Fruit fly (Drosophila melanogaster) whole organism, pupa: ENCODE measurements around the gene CG31157.

ENCODE experiments used
- CG10348 ChIP-seq: fragments of 200-800 bp; sonication (Bioruptor generic); IDR thresholded peaks from 2 replicates; pipeline ENCODE4 v1.3.6; 2022; ENCODE audit warnings: missing biosample characterization, missing genetic modification characterization
- CG12605 ChIP-seq: fragments of 200-800 bp; sonication (Bioruptor generic); IDR thresholded peaks from 2 replicates; pipeline ENCODE4 v1.3.6; 2022; ENCODE audit warnings: missing biosample characterization, missing genetic modification characterization
- CG13204 ChIP-seq: fragments of 200-800 bp; sonication (Bioruptor generic); optimal IDR thresholded peaks from 2 replicates; lab custom pipeline; 2018; ENCODE audit warnings: missing biosample characterization, mild to moderate bottlenecking, missing genetic modification characterization, moderate library complexity
- CG14655 ChIP-seq: fragments of 200-800 bp; sonication (Bioruptor generic); optimal IDR thresholded peaks from 3 replicates; lab custom pipeline; 2017; ENCODE audit warnings: mild to moderate bottlenecking, missing biosample characterization, missing genetic modification reagents, missing genetic modification characterization
- CG15710 ChIP-seq: fragments of 200-800 bp; sonication (Bioruptor generic); optimal IDR thresholded peaks from 2 replicates; lab custom pipeline; 2018; ENCODE audit warnings: missing biosample characterization, mild to moderate bottlenecking, missing genetic modification characterization, moderate library complexity
- CG17806 ChIP-seq: fragments of 200-800 bp; sonication (Bioruptor generic); optimal IDR thresholded peaks from 2 replicates; lab custom pipeline; 2018; ENCODE audit warnings: missing biosample characterization, mild to moderate bottlenecking, missing genetic modification characterization, moderate library complexity
- CG32121 ChIP-seq: fragments of 200-800 bp; sonication (Bioruptor generic); IDR thresholded peaks from 2 replicates; pipeline ENCODE4 v1.3.6; 2022; ENCODE audit warnings: missing biosample characterization, missing genetic modification characterization
- CG34367 ChIP-seq: fragments of 200-800 bp; sonication (Bioruptor generic); optimal IDR thresholded peaks from 2 replicates; lab custom pipeline; 2018; ENCODE audit warnings: missing biosample characterization, mild to moderate bottlenecking, missing genetic modification characterization
- CG4496 ChIP-seq: fragments of 200-800 bp; sonication (Bioruptor generic); IDR thresholded peaks from 3 replicates; pipeline ENCODE4 v1.3.6; 2022; ENCODE audit warnings: missing biosample characterization, missing genetic modification characterization
- CG8159 ChIP-seq: fragments of 200-800 bp; sonication (Bioruptor generic); optimal IDR thresholded peaks from 3 replicates; lab custom pipeline; 2018; ENCODE audit warnings: missing biosample characterization, mild to moderate bottlenecking, missing genetic modification characterization, moderate library complexity
- CG8301 ChIP-seq: fragments of 200-800 bp; sonication (Bioruptor generic); optimal IDR thresholded peaks from 2 replicates; lab custom pipeline; 2018; ENCODE audit warnings: missing biosample characterization, mild to moderate bottlenecking, missing genetic modification characterization
- CG9948 ChIP-seq: fragments of 200-800 bp; sonication (Bioruptor generic); optimal IDR thresholded peaks from 2 replicates; lab custom pipeline; 2018; ENCODE audit warnings: missing biosample characterization, mild to moderate bottlenecking, missing genetic modification characterization, moderate library complexity
- D1 ChIP-seq: fragments of 200-800 bp; sonication (Bioruptor generic); optimal IDR thresholded peaks from 2 replicates; lab custom pipeline; 2018; ENCODE audit warnings: missing biosample characterization, mild to moderate bottlenecking, missing genetic modification characterization, moderate library complexity
- EcR ChIP-seq: fragments of 200-800 bp; sonication (Bioruptor generic); optimal IDR thresholded peaks from 3 replicates; lab custom pipeline; 2019; ENCODE audit warnings: missing biosample characterization, missing genetic modification characterization, mild to moderate bottlenecking, moderate library complexity, missing genetic modification reagents
- Ets98B ChIP-seq: fragments of 200-800 bp; sonication (Bioruptor generic); IDR thresholded peaks from 2 replicates; pipeline ENCODE4 v1.3.6; 2022; ENCODE audit warnings: missing biosample characterization, missing genetic modification characterization
- Pif1A ChIP-seq: fragments of 200-800 bp; sonication (Bioruptor generic); optimal IDR thresholded peaks from 3 replicates; lab custom pipeline; 2016; ENCODE audit warnings: missing biosample characterization, missing genetic modification characterization
- Pif1B ChIP-seq: fragments of 200-800 bp; sonication (Bioruptor generic); optimal IDR thresholded peaks from 3 replicates; lab custom pipeline; 2016; ENCODE audit warnings: missing biosample characterization, missing genetic modification characterization
- Snoo ChIP-seq: fragments of 200-800 bp; sonication (Bioruptor generic); optimal IDR thresholded peaks from 3 replicates; lab custom pipeline; 2017; ENCODE audit warnings: missing biosample characterization, mild to moderate bottlenecking, missing genetic modification characterization, inconsistent platforms
- fd96Ca ChIP-seq: fragments of 200-800 bp; sonication (Bioruptor generic); IDR thresholded peaks from 3 replicates; pipeline ENCODE4 v1.3.6; 2022; ENCODE audit warnings: missing biosample characterization, missing genetic modification characterization
- gl ChIP-seq: fragments of 200-800 bp; sonication (Bioruptor generic); optimal IDR thresholded peaks from 2 replicates; lab custom pipeline; 2018; ENCODE audit warnings: missing biosample characterization, mild to moderate bottlenecking, missing genetic modification characterization
- rn ChIP-seq: fragments of 200-800 bp; sonication (Bioruptor generic); IDR thresholded peaks from 2 replicates; pipeline ENCODE4 v1.3.6; 2022; ENCODE audit warnings: missing biosample characterization, missing genetic modification characterization

Gene CG31157

dm6 chr3R:13038075-13038474, 9.5 kb upstream of the CG31157 start, which contains the start of gene CG11668:
CG11668 (plus strand) TSS chr3R:13038375.
- TF ChIP-seq gl (tag; lab: Kevin White, UChicago) (no peak), EcR (GFP tag; lab: Kevin White, UChicago) (no peak), Pif1A (GFP tag; lab: Kevin White, UChicago) (no peak), rn (GFP tag; lab: Robert Waterston, UW) (no peak), CG8159 (tag; lab: Kevin White, UChicago) (no peak), D1 (tag; lab: Kevin White, UChicago) (no peak), CG10348 (GFP tag; lab: Robert Waterston, UW) (no peak), CG9948 (tag; lab: Kevin White, UChicago) (no peak), CG14655 (GFP tag; lab: Kevin White, UChicago) (no peak), Ets98B (GFP tag; lab: Robert Waterston, UW) (no peak), Pif1B (no peak), CG15710 (no peak), CG17806 (no peak), fd96Ca (no peak), CG34367 (no peak), CG13204 (no peak), CG12605 (no peak), CG4496 (GFP tag; lab: Robert Waterston, UW) (no peak)

DNA sequence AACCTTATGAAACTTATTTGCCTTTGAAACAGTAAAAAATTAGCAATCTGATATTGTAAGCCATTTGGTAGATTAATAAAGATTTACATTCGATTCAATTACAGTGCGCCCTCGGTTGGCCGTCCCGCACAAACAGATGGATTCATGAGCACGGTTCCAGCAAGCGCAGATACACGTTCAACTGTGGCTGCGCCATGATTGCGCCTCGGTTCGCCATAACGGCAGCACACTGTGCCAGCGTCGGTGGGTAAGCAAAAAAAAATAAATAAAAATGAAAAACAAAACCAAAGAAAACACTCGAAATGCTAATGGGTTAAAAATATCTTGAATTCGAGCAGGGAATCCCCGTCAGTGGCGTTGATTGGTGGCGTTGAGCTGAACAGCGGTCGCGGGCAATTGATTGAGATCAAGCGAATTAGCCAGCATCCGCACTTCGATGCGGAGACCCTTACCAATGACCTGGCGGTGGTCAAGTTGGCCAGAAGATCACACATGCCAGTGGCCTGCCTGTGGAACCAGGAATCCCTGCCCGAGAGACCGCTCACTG, 8.4 kb upstream of the CG31157 start:
- no peak for TF ChIP-seq CG13204
- TF ChIP-seq CG9948 (tag; lab: Kevin White, UChicago), result no peak
- TF ChIP-seq fd96Ca, result 0 out of 3 replicates have a peak, but pooled peaks have one; percentile 38
- TF ChIP-seq CG10348 (GFP tag; lab: Robert Waterston, UW), result no peak
- no peak for TF ChIP-seq CG12605
- 0 out of 2 replicates have a peak, but pooled peaks have one; percentile 16 for TF ChIP-seq Ets98B (GFP tag; lab: Robert Waterston, UW)
- TF ChIP-seq CG14655 (GFP tag; lab: Kevin White, UChicago), result no peak
- TF ChIP-seq rn (GFP tag; lab: Robert Waterston, UW), result no peak
- no peak for TF ChIP-seq Snoo (tag; lab: Kevin White, UChicago)
- TF ChIP-seq gl (tag; lab: Kevin White, UChicago), result no peak
- TF ChIP-seq CG4496 (GFP tag; lab: Robert Waterston, UW), result peak; percentile 49; the same call in 2 of the 3 replicates
- TF ChIP-seq CG15710, result peak; percentile 22
- TF ChIP-seq EcR (GFP tag; lab: Kevin White, UChicago), result no peak
- TF ChIP-seq CG17806, result no peak
- no peak for TF ChIP-seq CG8159 (tag; lab: Kevin White, UChicago)
- TF ChIP-seq CG8301 (tag; lab: Kevin White, UChicago), result no peak
- no peak for TF ChIP-seq D1 (tag; lab: Kevin White, UChicago)

- TF ChIP-seq CG34367 (no peak), CG8159 (tag; lab: Kevin White, UChicago) (no peak), CG32121 (GFP tag; lab: Robert Waterston, UW) (no peak), CG8301 (tag; lab: Kevin White, UChicago) (no peak), CG10348 (GFP tag; lab: Robert Waterston, UW) (no peak), Pif1B (no peak), CG13204 (no peak), CG4496 (GFP tag; lab: Robert Waterston, UW) (no peak), CG9948 (tag; lab: Kevin White, UChicago) (no peak), EcR (GFP tag; lab: Kevin White, UChicago) (no peak), Pif1A (GFP tag; lab: Kevin White, UChicago) (no peak), rn (GFP tag; lab: Robert Waterston, UW) (no peak), CG12605 (no peak), fd96Ca (no peak), CG15710 (no peak), Snoo (tag; lab: Kevin White, UChicago) (no peak), gl (tag; lab: Kevin White, UChicago) (no peak)
Observed at dm6 chr3R:13041750-13042149, 5.8 kb upstream of the CG31157 start, which contains the start of gene CG11670. CG11670 (plus strand) TSS chr3R:13042050.

DNA sequence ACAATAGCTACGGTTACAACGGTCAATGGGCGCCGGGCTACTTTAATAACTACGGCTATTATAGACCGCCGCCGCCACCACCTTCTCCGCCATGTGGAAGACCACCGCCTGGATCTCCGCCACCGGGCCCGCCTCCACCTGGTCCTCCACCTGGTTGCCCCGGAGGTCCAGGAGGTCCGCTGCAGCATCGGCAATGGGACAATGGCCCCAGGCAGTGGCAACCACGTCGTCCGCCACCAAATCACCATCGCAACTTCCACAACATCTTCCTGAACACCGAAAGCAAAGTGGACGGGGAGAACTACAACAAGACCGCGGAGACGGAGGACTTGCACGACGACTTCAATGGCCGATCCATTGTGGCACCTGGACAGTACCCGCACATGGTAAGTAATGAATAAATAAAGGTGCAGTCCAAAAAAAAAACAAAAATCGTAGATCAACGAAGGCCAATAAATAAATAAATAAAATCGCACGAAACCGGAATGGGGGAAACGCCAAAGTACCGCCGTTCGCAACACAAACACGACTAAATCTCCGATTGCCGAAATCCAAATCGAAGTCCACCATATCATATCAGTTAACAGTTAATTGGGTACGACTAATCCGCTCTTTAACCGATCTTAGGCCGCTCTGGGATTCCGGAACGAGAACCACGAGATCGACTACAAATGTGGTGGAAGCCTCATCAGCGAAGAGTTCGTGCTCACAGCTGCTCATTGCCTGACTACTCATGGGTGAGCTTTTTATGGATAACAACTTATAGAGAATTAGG, 5.1 kb upstream of the CG31157 start, which contains the start of gene snk:
Gene snk (minus strand): TSS at position 513 of the 775 bp plus-strand sequence.
- TF ChIP-seq Pif1B (no peak), fd96Ca (0 out of 3 replicates have a peak, but pooled peaks have one; percentile 6)
- TF ChIP-seq, all 21 proteins: peak for 1

dm6 chr3R:13043857-13044256, 3.7 kb upstream of the CG31157 start, which contains the start of gene CG45122:
CG45122 (plus strand) TSS chr3R:13044157.
- TF ChIP-seq CG14655 (GFP tag; lab: Kevin White, UChicago), result no peak
- TF ChIP-seq D1 (tag; lab: Kevin White, UChicago), result no peak

- TF ChIP-seq CG4496 (GFP tag; lab: Robert Waterston, UW) (no peak), Snoo (tag; lab: Kevin White, UChicago) (no peak), Pif1B (no peak), Pif1A (GFP tag; lab: Kevin White, UChicago) (no peak), CG12605 (no peak), fd96Ca (no peak), CG15710 (no peak), CG17806 (no peak), gl (tag; lab: Kevin White, UChicago) (no peak), CG9948 (tag; lab: Kevin White, UChicago) (no peak), CG10348 (GFP tag; lab: Robert Waterston, UW) (no peak)
Observed at dm6 chr3R:13044459-13044858, 3.1 kb upstream of the CG31157 start, which contains the start of gene Hsc70-2. Hsc70-2 (plus strand) TSS chr3R:13044759.
